Worm (Caenorhabditis elegans): ENCODE measurements around the gene nhr-109.

- no peak for TF ChIP-seq W03F9.2 (tag; optimal IDR thresholded peaks at IDR 0.05)
- TF ChIP-seq dao-5 (tag; optimal IDR thresholded peaks at IDR 0.05): no peak
Measured at ce11 chrII:4467869-4468268, 34.7 kb downstream of the nhr-109 start, which contains the start of gene W06B4.2.
